Worm (Caenorhabditis elegans) whole organism, L4 larva: ENCODE data around the gene T25C12.3.
A peak's percentile ranks its signal among the peaks of the same experiment; 100 is the strongest.

Source experiments
- D1046.2 ChIP-seq: fragments of 200-800 bp; sonication (Bioruptor generic); IDR thresholded peaks from 2 replicates; pipeline ENCODE4 v1.3.6; 2022; ENCODE audit warnings: missing genetic modification characterization, missing compliant biosample characterization
- Y105C5A.15 ChIP-seq: fragments of 200-800 bp; sonication (Bioruptor generic); IDR thresholded peaks from 2 replicates; pipeline ENCODE4 v1.3.6; 2022; ENCODE audit warnings: missing genetic modification characterization, missing compliant biosample characterization
- Y75B8A.6 ChIP-seq: fragments of 200-800 bp; sonication (Bioruptor generic); IDR thresholded peaks from 2 replicates; pipeline ENCODE4 v1.3.6; 2022; ENCODE audit warnings: missing genetic modification reagents, missing genetic modification characterization, missing compliant biosample characterization
- aha-1 ChIP-seq: fragments of 150-350 bp; peaks from one replicate; lab custom pipeline; 2014; ENCODE audit warnings: missing biosample characterization, missing genetic modification characterization
- arid-1 ChIP-seq: fragments of 200-800 bp; sonication (Bioruptor generic); conservative IDR thresholded peaks from 2 replicates; pipeline ENCODE4 v1.3.6; 2022; ENCODE audit warnings: missing genetic modification reagents, missing genetic modification characterization, missing compliant biosample characterization
- ceh-20 ChIP-seq: fragments of 200-800 bp; sonication (Bioruptor generic); IDR thresholded peaks from 2 replicates; pipeline ENCODE4 v1.3.6; 2022; ENCODE audit warnings: missing genetic modification reagents, missing genetic modification characterization, missing compliant biosample characterization
- ceh-28 ChIP-seq: fragments of 150-350 bp; optimal IDR thresholded peaks from 2 replicates; lab custom pipeline; 2014; ENCODE audit warnings: missing biosample characterization, missing genetic modification reagents, missing genetic modification characterization
- ceh-44 ChIP-seq: fragments of 200-800 bp; sonication (Bioruptor generic); IDR thresholded peaks from 2 replicates; pipeline ENCODE4 v1.3.6; 2022; ENCODE audit warnings: missing genetic modification reagents, missing genetic modification characterization, missing compliant biosample characterization
- ceh-62 ChIP-seq: sonication (generic microtip); optimal IDR thresholded peaks from 2 replicates; lab custom pipeline; 2017; ENCODE audit warnings: missing biosample characterization, missing genetic modification characterization
- ceh-82 ChIP-seq: sonication (generic microtip); optimal IDR thresholded peaks from 2 replicates; lab custom pipeline; 2017; ENCODE audit warnings: missing biosample characterization, missing genetic modification characterization
- ctbp-1 ChIP-seq: fragments of 200-800 bp; sonication (Bioruptor generic); IDR thresholded peaks from 2 replicates; pipeline ENCODE4 v1.3.6; 2022; ENCODE audit warnings: missing genetic modification reagents, missing genetic modification characterization, missing compliant biosample characterization
- daf-12 ChIP-seq: fragments of 150-350 bp; optimal IDR thresholded peaks from 2 replicates; lab custom pipeline; 2014; ENCODE audit warnings: missing biosample characterization, missing genetic modification reagents, missing genetic modification characterization
- daf-16 ChIP-seq, 3 experiments: sonication (generic microtip); optimal IDR thresholded peaks; 2 replicates each; lab custom pipeline; 2016 to 2017; ENCODE audit warnings: missing genetic modification characterization in 3 of 3, missing genetic modification reagents in 3 of 3, mild to moderate bottlenecking in 2 of 3, missing compliant biosample characterization in 2 of 3, missing biosample characterization in 1 of 3, moderate library complexity in 1 of 3
- daf-19 ChIP-seq: fragments of 200-800 bp; sonication (Bioruptor generic); conservative IDR thresholded peaks from 2 replicates; pipeline ENCODE4 v1.3.6; 2022; ENCODE audit warnings: missing genetic modification characterization, missing compliant biosample characterization
- dmd-6 ChIP-seq: fragments of 200-800 bp; sonication (Bioruptor generic); IDR thresholded peaks from 2 replicates; pipeline ENCODE4 v1.3.6; 2022; ENCODE audit warnings: missing genetic modification reagents, missing genetic modification characterization, missing compliant biosample characterization
- dpl-1 ChIP-seq: fragments of 150-350 bp; optimal IDR thresholded peaks from 2 replicates; lab custom pipeline; 2014; ENCODE audit warnings: missing biosample characterization, missing genetic modification reagents, missing genetic modification characterization
- dve-1 ChIP-seq: sonication (generic microtip); optimal IDR thresholded peaks from 2 replicates; lab custom pipeline; 2017; ENCODE audit warnings: antibody characterized with exemption, mild to moderate bottlenecking, missing genetic modification characterization, missing compliant biosample characterization; ENCODE audit not compliant: insufficient read depth
- gei-8 ChIP-seq: fragments of 200-800 bp; sonication (Bioruptor generic); optimal IDR thresholded peaks from 2 replicates; lab custom pipeline; 2018; ENCODE audit warnings: mild to moderate bottlenecking, missing genetic modification characterization, missing compliant biosample characterization
- hif-1 ChIP-seq, 2 experiments: sonication (generic microtip); optimal IDR thresholded peaks; 2 replicates each; lab custom pipeline; 2016 to 2017; ENCODE audit warnings: missing compliant biosample characterization in 2 of 2, missing genetic modification characterization in 2 of 2, missing genetic modification reagents in 2 of 2, missing genotype in 2 of 2, mild to moderate bottlenecking in 1 of 2
- hlh-11 ChIP-seq: fragments of 200-800 bp; sonication (Bioruptor generic); optimal IDR thresholded peaks from 2 replicates; lab custom pipeline; 2018; ENCODE audit warnings: mild to moderate bottlenecking, missing genetic modification characterization, missing compliant biosample characterization
- lin-29 ChIP-seq: fragments of 200-800 bp; sonication (Bioruptor generic); IDR thresholded peaks from 2 replicates; pipeline ENCODE4 v1.3.6; 2022; ENCODE audit warnings: missing genetic modification reagents, missing genetic modification characterization, missing compliant biosample characterization
- lin-38 ChIP-seq: fragments of 200-800 bp; sonication (Bioruptor generic); IDR thresholded peaks from 2 replicates; pipeline ENCODE4 v1.3.6; 2022; ENCODE audit warnings: missing genetic modification reagents, missing genetic modification characterization, missing compliant biosample characterization
- lin-39 ChIP-seq: fragments of 150-350 bp; optimal IDR thresholded peaks from 2 replicates; lab custom pipeline; 2014; ENCODE audit warnings: missing biosample characterization, missing genetic modification reagents, missing genetic modification characterization
- lir-3 ChIP-seq: sonication (generic microtip); optimal IDR thresholded peaks from 2 replicates; lab custom pipeline; 2016; ENCODE audit warnings: mild to moderate bottlenecking, missing genetic modification characterization, missing compliant biosample characterization
- mdl-1 ChIP-seq, 2 experiments: fragments of 150-350 bp in 1 of 2; sonication (generic microtip) in 1 of 2; optimal IDR thresholded peaks; 2 replicates each; lab custom pipeline; 2014 to 2017; ENCODE audit warnings: missing biosample characterization in 2 of 2, missing genetic modification characterization in 2 of 2
- mdt-29 ChIP-seq: fragments of 200-800 bp; sonication (Bioruptor generic); IDR thresholded peaks from 2 replicates; pipeline ENCODE4 v1.3.6; 2022; ENCODE audit warnings: missing genetic modification reagents, missing genetic modification characterization, missing compliant biosample characterization
- mep-1 ChIP-seq: fragments of 150-350 bp; sonication (generic microtip); optimal IDR thresholded peaks from 3 replicates; lab custom pipeline; 2014; ENCODE audit warnings: missing biosample characterization, missing genetic modification characterization
- mes-2 ChIP-seq: sonication (generic microtip); optimal IDR thresholded peaks from 2 replicates; lab custom pipeline; 2016; ENCODE audit warnings: missing genotype, mild to moderate bottlenecking, missing genetic modification characterization, missing compliant biosample characterization; ENCODE audit not compliant: poor library complexity, severe bottlenecking
- mxl-2 ChIP-seq: fragments of 200-800 bp; sonication (Bioruptor generic); conservative IDR thresholded peaks from 2 replicates; pipeline ENCODE4 v1.3.6; 2022; ENCODE audit warnings: missing genetic modification reagents, missing genetic modification characterization, missing compliant biosample characterization
- mxl-3 ChIP-seq: fragments of 200-800 bp; sonication (Bioruptor generic); optimal IDR thresholded peaks from 2 replicates; lab custom pipeline; 2018; ENCODE audit warnings: mild to moderate bottlenecking, missing genetic modification characterization, missing compliant biosample characterization
- nhr-11 ChIP-seq: fragments of 150-350 bp; optimal IDR thresholded peaks from 2 replicates; lab custom pipeline; 2014; ENCODE audit warnings: missing biosample characterization, missing genetic modification characterization
- nhr-28 ChIP-seq: fragments of 150-350 bp; optimal IDR thresholded peaks from 2 replicates; lab custom pipeline; 2014; ENCODE audit warnings: missing biosample characterization, missing genetic modification characterization
- nhr-41 ChIP-seq: fragments of 200-800 bp; sonication (Bioruptor generic); IDR thresholded peaks from 2 replicates; pipeline ENCODE4 v1.3.6; 2022; ENCODE audit warnings: missing genetic modification reagents, missing genetic modification characterization, missing compliant biosample characterization
- nhr-42 ChIP-seq: fragments of 200-800 bp; sonication (Bioruptor generic); IDR thresholded peaks from 2 replicates; pipeline ENCODE4 v1.3.6; 2022; ENCODE audit warnings: missing genetic modification characterization, missing compliant biosample characterization
- nhr-76 ChIP-seq: fragments of 150-350 bp; optimal IDR thresholded peaks from 2 replicates; lab custom pipeline; 2014; ENCODE audit warnings: missing biosample characterization, missing genetic modification characterization
- nhr-77 ChIP-seq: fragments of 150-350 bp; optimal IDR thresholded peaks from 2 replicates; lab custom pipeline; 2014; ENCODE audit warnings: missing biosample characterization, missing genetic modification characterization
- pha-4 ChIP-seq, 2 experiments: fragments of 150-350 bp in 1 of 2; fragments of 200-800 bp in 1 of 2; sonication (Bioruptor generic) in 1 of 2; IDR thresholded peaks in 1 of 2; optimal IDR thresholded peaks in 1 of 2; 2 replicates each; pipeline versions ENCODE4 v1.3.6 to Lab custom; 2014 to 2022; ENCODE audit warnings: missing genetic modification characterization in 2 of 2, missing genetic modification reagents in 2 of 2, missing biosample characterization in 1 of 2, missing compliant biosample characterization in 1 of 2
- saeg-2 ChIP-seq: fragments of 200-800 bp; sonication (Bioruptor generic); IDR thresholded peaks from 2 replicates; pipeline ENCODE4 v1.3.6; 2022; ENCODE audit warnings: missing genetic modification reagents, missing genetic modification characterization, missing compliant biosample characterization
- sdz-12 ChIP-seq: fragments of 200-800 bp; sonication (Bioruptor generic); optimal IDR thresholded peaks from 2 replicates; lab custom pipeline; 2018; ENCODE audit warnings: mild to moderate bottlenecking, missing genetic modification characterization, missing compliant biosample characterization
- tra-1 ChIP-seq: fragments of 200-800 bp; sonication (Bioruptor generic); IDR thresholded peaks from 2 replicates; pipeline ENCODE4 v1.3.6; 2022; ENCODE audit warnings: missing genetic modification reagents, missing genetic modification characterization, missing compliant biosample characterization
- unc-130 ChIP-seq: sonication (generic microtip); optimal IDR thresholded peaks from 2 replicates; lab custom pipeline; 2016; ENCODE audit warnings: missing genetic modification reagents, missing genetic modification characterization, missing compliant biosample characterization
- unc-39 ChIP-seq: sonication (generic microtip); optimal IDR thresholded peaks from 2 replicates; lab custom pipeline; 2017; ENCODE audit warnings: missing biosample characterization, missing genetic modification characterization
- vab-7 ChIP-seq: fragments of 200-800 bp; sonication (Bioruptor generic); IDR thresholded peaks from 2 replicates; pipeline ENCODE4 v1.3.6; 2022; ENCODE audit warnings: missing genetic modification reagents, missing genetic modification characterization, missing compliant biosample characterization
- zfp-3 ChIP-seq: fragments of 200-800 bp; sonication (Bioruptor generic); conservative IDR thresholded peaks from 2 replicates; pipeline ENCODE4 v1.3.6; 2022; ENCODE audit warnings: missing genetic modification reagents, missing genetic modification characterization, missing compliant biosample characterization
- zip-11 ChIP-seq: fragments of 200-800 bp; sonication (Bioruptor generic); IDR thresholded peaks from 2 replicates; pipeline ENCODE4 v1.3.6; 2022; ENCODE audit warnings: missing genetic modification characterization, missing compliant biosample characterization
- zip-2 ChIP-seq: fragments of 150-350 bp; optimal IDR thresholded peaks from 2 replicates; lab custom pipeline; 2014; ENCODE audit warnings: missing biosample characterization, missing genetic modification characterization

Gene T25C12.3

ce11 chrX:11465215-11465614 is 34.6 kb downstream of the T25C12.3 start, which contains the start of gene lin-14 (continued):
- TF ChIP-seq hlh-11 (tag; lab: Kevin White, UChicago) (peak; percentile 89), tra-1 (GFP tag; lab: Robert Waterston, UW) (peak; percentile 64; the same call in 1 of the 2 replicates), nhr-42 (no peak), saeg-2 (GFP tag; lab: Robert Waterston, UW) (no peak), mxl-3 (peak; percentile 91), pha-4 (GFP tag; IDR thresholded peaks at IDR 0.05; lab: Robert Waterston, UW) (peak; percentile 64), pha-4 (tag; optimal IDR thresholded peaks at IDR 0.05; lab: Kevin White, UChicago) (peak; percentile 59), zip-11 (GFP tag; lab: Robert Waterston, UW) (no peak), ceh-20 (GFP tag; lab: Robert Waterston, UW) (no peak), ceh-28 (tag; lab: Kevin White, UChicago) (no peak), D1046.2 (GFP tag; lab: Robert Waterston, UW) (0 out of 2 replicates have a peak, but pooled peaks have one; percentile 35), zfp-3 (no peak), gei-8 (no peak), ctbp-1 (GFP tag; lab: Robert Waterston, UW) (0 out of 2 replicates have a peak, but pooled peaks have one; percentile 37), zip-2 (tag; lab: Kevin White, UChicago) (no peak), dpl-1 (GFP tag; lab: Kevin White, UChicago) (peak; percentile 29), hif-1 (tag; optimal IDR thresholded peaks at IDR 0.05; lab: Kevin White, UChicago) (peak in 1 of 2 experiments; percentile 29)

- no peak for TF ChIP-seq pha-4 (GFP tag; IDR thresholded peaks at IDR 0.05; lab: Robert Waterston, UW)
- no peak for TF ChIP-seq pha-4 (tag; optimal IDR thresholded peaks at IDR 0.05; lab: Kevin White, UChicago)
- TF ChIP-seq ceh-44 (GFP tag; lab: Robert Waterston, UW), result no peak
- TF ChIP-seq dve-1 (tag; lab: Kevin White, UChicago), result peak; percentile 21
- TF ChIP-seq nhr-28, result peak; percentile 70
- peak; percentile 56 for TF ChIP-seq hlh-11 (tag; lab: Kevin White, UChicago)
- TF ChIP-seq mxl-2, result no peak
- no peak for TF ChIP-seq Y75B8A.6 (GFP tag; lab: Robert Waterston, UW)
- no peak for TF ChIP-seq aha-1 (tag; lab: Kevin White, UChicago)
- peak; percentile 68 for TF ChIP-seq dmd-6
- TF ChIP-seq mes-2 (tag; lab: Kevin White, UChicago), result no peak
- no peak for TF ChIP-seq lin-38
- no peak for TF ChIP-seq daf-12 (tag; lab: Kevin White, UChicago)
- TF ChIP-seq mep-1 (tag; lab: Kevin White, UChicago), result peak; percentile 54
- TF ChIP-seq lin-39 (tag; lab: Kevin White, UChicago), result no peak
- peak; percentile 26; the same call in 1 of the 2 replicates for TF ChIP-seq mdt-29 (GFP tag; lab: Robert Waterston, UW)
- no peak for TF ChIP-seq nhr-76
- no peak for TF ChIP-seq arid-1 (GFP tag; lab: Robert Waterston, UW)
- peak; percentile 73 for TF ChIP-seq nhr-77 (tag; lab: Kevin White, UChicago)
- no peak for TF ChIP-seq ceh-62 (tag; lab: Kevin White, UChicago)
- TF ChIP-seq ceh-82 (tag; lab: Kevin White, UChicago), result no peak
- TF ChIP-seq zip-2 (tag; lab: Kevin White, UChicago), result no peak
- TF ChIP-seq Y105C5A.15 (GFP tag; lab: Robert Waterston, UW), result no peak
- TF ChIP-seq nhr-41 (GFP tag; lab: Robert Waterston, UW), result no peak
- peak; percentile 68 for TF ChIP-seq nhr-11 (tag; lab: Kevin White, UChicago)
- TF ChIP-seq sdz-12 (GFP tag; lab: Kevin White, UChicago), result no peak
- TF ChIP-seq daf-19, result no peak
- no peak for TF ChIP-seq lin-29 (GFP tag; lab: Robert Waterston, UW)
- TF ChIP-seq mdl-1 (tag; optimal IDR thresholded peaks at IDR 0.05; lab: Kevin White, UChicago), result peak in 1 of 2 experiments; percentile 58
- TF ChIP-seq unc-130 (GFP tag; lab: Kevin White, UChicago), result no peak
- no peak for TF ChIP-seq lir-3 (tag; lab: Kevin White, UChicago)
- TF ChIP-seq vab-7 (GFP tag; lab: Robert Waterston, UW), result no peak
- TF ChIP-seq unc-39 (tag; lab: Kevin White, UChicago), result no peak
- TF ChIP-seq daf-16 (GFP tag; optimal IDR thresholded peaks at IDR 0.05; lab: Kevin White, UChicago), result no peak
- TF ChIP-seq daf-16 (tag; optimal IDR thresholded peaks at IDR 0.05; lab: Kevin White, UChicago), result peak; percentile 38
- TF ChIP-seq tra-1 (GFP tag; lab: Robert Waterston, UW), result 0 out of 2 replicates have a peak, but pooled peaks have one; percentile 5
- no peak for TF ChIP-seq dpl-1 (GFP tag; lab: Kevin White, UChicago)
Measured at ce11 chrX:11464271-11465103, 35.3 kb downstream of the T25C12.3 start.
